Worm (Caenorhabditis elegans) whole organism, L3 larva: ENCODE results near the gene ugt-40.
A peak's percentile ranks its signal among the peaks of the same experiment; 100 is the strongest.

Experiments used
- R02D3.7 ChIP-seq: fragments of 150-350 bp; optimal IDR thresholded peaks from 2 replicates; lab custom pipeline; 2014; ENCODE audit warnings: missing biosample characterization, missing genetic modification characterization
- aly-2 ChIP-seq: fragments of 150-350 bp; optimal IDR thresholded peaks from 2 replicates; lab custom pipeline; 2014; ENCODE audit warnings: missing biosample characterization, missing genetic modification characterization
- ceh-16 ChIP-seq: sonication (generic microtip); optimal IDR thresholded peaks from 2 replicates; lab custom pipeline; 2017; ENCODE audit warnings: missing biosample characterization, missing genetic modification characterization
- ceh-9 ChIP-seq: sonication (generic microtip); optimal IDR thresholded peaks from 2 replicates; lab custom pipeline; 2018; ENCODE audit warnings: missing biosample characterization, missing genetic modification characterization
- egl-27 ChIP-seq: sonication (generic microtip); optimal IDR thresholded peaks from 4 replicates; lab custom pipeline; 2017; ENCODE audit warnings: missing biosample characterization, missing genetic modification reagents, missing genetic modification characterization
- elt-2 ChIP-seq: sonication (generic microtip); optimal IDR thresholded peaks from 2 replicates; lab custom pipeline; 2016; ENCODE audit warnings: missing genetic modification reagents, mild to moderate bottlenecking, missing genetic modification characterization, missing compliant biosample characterization
- elt-3 ChIP-seq, 3 experiments: fragments of 150-350 bp in 1 of 3; sonication (generic microtip) in 2 of 3; optimal IDR thresholded peaks; 2 replicates in 2 of 3; 4 replicates in 1 of 3; lab custom pipeline; 2014 to 2017; ENCODE audit warnings: missing biosample characterization in 3 of 3, missing genetic modification characterization in 3 of 3
- eor-1 ChIP-seq, 2 experiments: fragments of 150-350 bp; optimal IDR thresholded peaks; 2 replicates each; lab custom pipeline; 2014 to 2018; ENCODE audit warnings: missing biosample characterization in 2 of 2, missing genetic modification characterization in 2 of 2
- fkh-10 ChIP-seq: sonication (generic microtip); optimal IDR thresholded peaks from 2 replicates; lab custom pipeline; 2017; ENCODE audit warnings: missing biosample characterization, missing genetic modification reagents, missing genetic modification characterization
- fkh-2 ChIP-seq: fragments of 150-350 bp; optimal IDR thresholded peaks from 2 replicates; lab custom pipeline; 2014; ENCODE audit warnings: missing biosample characterization, missing genetic modification reagents, missing genetic modification characterization
- fos-1 ChIP-seq: fragments of 150-350 bp; optimal IDR thresholded peaks from 2 replicates; lab custom pipeline; 2014; ENCODE audit warnings: missing biosample characterization, missing genetic modification characterization
- lin-39 ChIP-seq: fragments of 150-350 bp; optimal IDR thresholded peaks from 2 replicates; lab custom pipeline; 2018; ENCODE audit warnings: missing biosample characterization, missing genetic modification reagents, missing genetic modification characterization
- mml-1 ChIP-seq: fragments of 150-350 bp; sonication (generic microtip); optimal IDR thresholded peaks from 3 replicates; lab custom pipeline; 2014; ENCODE audit warnings: missing biosample characterization, missing genetic modification characterization
- nhr-23 ChIP-seq: fragments of 150-350 bp; optimal IDR thresholded peaks from 2 replicates; lab custom pipeline; 2014; ENCODE audit warnings: missing biosample characterization, missing genetic modification reagents, missing genetic modification characterization
- nhr-237 ChIP-seq: fragments of 150-350 bp; optimal IDR thresholded peaks from 2 replicates; lab custom pipeline; 2014; ENCODE audit warnings: missing biosample characterization, missing genetic modification characterization
- nhr-25 ChIP-seq: sonication (generic microtip); optimal IDR thresholded peaks from 2 replicates; lab custom pipeline; 2017; ENCODE audit warnings: missing biosample characterization, missing genetic modification characterization
- nhr-28 ChIP-seq: fragments of 150-350 bp; optimal IDR thresholded peaks from 2 replicates; lab custom pipeline; 2014; ENCODE audit warnings: missing biosample characterization, missing genetic modification characterization
- nhr-67 ChIP-seq: fragments of 150-350 bp; optimal IDR thresholded peaks from 2 replicates; lab custom pipeline; 2014; ENCODE audit warnings: missing biosample characterization, missing genetic modification characterization
- nhr-76 ChIP-seq: fragments of 150-350 bp; sonication (generic microtip); optimal IDR thresholded peaks from 5 replicates; lab custom pipeline; 2014; ENCODE audit warnings: missing biosample characterization, missing genetic modification characterization
- nhr-77 ChIP-seq: fragments of 150-350 bp; optimal IDR thresholded peaks from 2 replicates; lab custom pipeline; 2014; ENCODE audit warnings: missing biosample characterization, missing genetic modification characterization
- pha-4 ChIP-seq: fragments of 150-350 bp; optimal IDR thresholded peaks from 2 replicates; lab custom pipeline; 2014; ENCODE audit warnings: missing biosample characterization, missing genetic modification reagents, missing genetic modification characterization
- pqm-1 ChIP-seq: fragments of 150-350 bp; optimal IDR thresholded peaks from 2 replicates; lab custom pipeline; 2017; ENCODE audit warnings: missing biosample characterization, missing genetic modification characterization, inconsistent platforms
- sea-2 ChIP-seq: fragments of 150-350 bp; sonication (generic microtip); optimal IDR thresholded peaks from 4 replicates; lab custom pipeline; 2014; ENCODE audit warnings: missing biosample characterization, missing genetic modification reagents, missing genetic modification characterization
- skn-1 ChIP-seq: fragments of 150-350 bp; optimal IDR thresholded peaks from 2 replicates; lab custom pipeline; 2014; ENCODE audit warnings: missing biosample characterization, missing genetic modification characterization
- unc-39 ChIP-seq: sonication (generic microtip); optimal IDR thresholded peaks from 4 replicates; lab custom pipeline; 2017; ENCODE audit warnings: missing biosample characterization, missing genetic modification characterization
- unc-62 ChIP-seq: fragments of 150-350 bp; sonication (generic microtip); optimal IDR thresholded peaks from 4 replicates; lab custom pipeline; 2014; ENCODE audit warnings: missing biosample characterization, missing genetic modification reagents, missing genetic modification characterization

The ugt-40 gene

DNA sequence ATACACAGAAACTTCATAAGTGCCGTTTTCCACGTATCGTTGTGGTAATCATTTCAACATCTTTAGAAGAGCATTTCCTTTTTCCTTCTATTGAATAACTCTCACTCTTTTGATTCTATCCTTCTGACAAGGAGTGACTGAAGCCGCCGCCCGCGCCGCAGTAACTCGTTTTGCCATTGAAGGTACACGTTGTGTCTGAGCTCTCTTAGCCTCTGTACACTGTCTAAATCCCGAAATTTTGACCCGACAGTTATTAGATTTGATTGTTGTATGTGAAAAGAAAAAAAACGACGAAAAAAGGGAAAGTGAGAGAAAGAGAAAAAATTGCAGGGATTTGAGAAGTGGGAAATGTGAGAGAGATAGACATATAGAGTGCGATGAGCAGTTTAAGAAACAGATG lies 30.5 kb downstream of the ugt-40 start:
- TF ChIP-seq fkh-10 (GFP tag; lab: Kevin White, UChicago) (peak; percentile 76), unc-62 (GFP tag; lab: Kevin White, UChicago) (no peak)

DNA sequence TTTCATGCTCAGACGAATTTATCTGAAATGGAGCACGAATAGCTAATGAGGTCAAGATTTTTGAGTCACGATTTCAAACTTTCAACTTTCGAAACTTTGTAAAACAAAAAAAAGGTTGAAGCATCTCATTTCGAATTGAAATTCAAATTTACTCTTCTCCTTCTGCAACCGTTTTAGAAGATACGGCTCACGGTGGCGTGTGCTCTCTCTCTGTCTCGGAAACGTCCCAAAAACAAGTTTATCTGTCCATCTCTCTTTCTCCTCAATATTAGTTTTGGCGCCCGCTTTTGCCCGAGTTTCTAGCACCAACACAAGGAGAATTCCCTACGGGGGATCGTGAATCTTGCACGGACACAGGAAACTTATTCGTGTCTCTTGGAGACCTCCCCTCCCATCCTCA lies 31.4 kb downstream of the ugt-40 start:
- TF ChIP-seq nhr-28 (tag; lab: Kevin White, UChicago), result no peak
- no peak for TF ChIP-seq lin-39 (tag; lab: Kevin White, UChicago)
- no peak for TF ChIP-seq ceh-9 (tag; lab: Kevin White, UChicago)
- TF ChIP-seq fkh-10 (GFP tag; lab: Kevin White, UChicago), result peak; percentile 21

DNA sequence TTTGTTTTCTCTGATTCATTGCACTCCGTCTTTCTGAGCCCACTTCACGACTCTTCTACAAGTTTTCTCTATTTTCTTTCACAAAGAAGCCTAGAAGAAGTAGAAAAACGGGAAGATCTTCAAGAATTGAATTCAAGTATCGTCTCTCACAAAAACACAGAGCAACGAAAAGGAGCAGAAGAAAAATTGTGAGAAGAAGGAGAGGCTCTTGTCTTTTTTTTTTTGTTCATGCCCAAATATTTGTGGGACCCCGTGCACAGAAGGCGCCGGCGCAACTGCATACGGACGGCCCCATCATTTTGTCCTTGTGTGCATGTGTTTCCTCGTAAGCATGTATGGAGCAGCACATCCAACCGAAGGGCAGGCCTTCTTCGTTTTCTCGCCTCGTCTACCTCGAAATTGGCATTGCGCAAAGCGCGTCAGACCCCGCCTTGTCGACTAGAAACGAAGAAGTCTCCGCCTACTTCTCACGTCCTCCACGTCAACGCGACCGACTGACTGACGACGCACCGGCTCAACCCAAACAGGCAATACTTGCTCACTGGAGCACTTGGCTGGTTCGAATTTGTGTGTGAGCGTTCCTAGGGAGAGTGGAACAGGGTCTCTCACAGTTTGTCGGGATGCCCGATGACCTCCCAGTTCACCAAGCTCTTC lies 35.1 kb downstream of the ugt-40 start:
- peak; percentile 54 for TF ChIP-seq fkh-10 (GFP tag; lab: Kevin White, UChicago)
- no peak for TF ChIP-seq mml-1 (tag; lab: Kevin White, UChicago)
- no peak for TF ChIP-seq elt-2
- TF ChIP-seq nhr-76 (tag; lab: Kevin White, UChicago), result no peak
- no peak for TF ChIP-seq nhr-25 (tag; lab: Kevin White, UChicago)
- no peak for TF ChIP-seq fkh-2 (tag; lab: Kevin White, UChicago)
- no peak for TF ChIP-seq R02D3.7 (tag; lab: Kevin White, UChicago)
- TF ChIP-seq pqm-1 (tag; lab: Kevin White, UChicago), result no peak
- no peak for TF ChIP-seq lin-39 (tag; lab: Kevin White, UChicago)
- TF ChIP-seq, all 47 proteins: peak for 1

DNA sequence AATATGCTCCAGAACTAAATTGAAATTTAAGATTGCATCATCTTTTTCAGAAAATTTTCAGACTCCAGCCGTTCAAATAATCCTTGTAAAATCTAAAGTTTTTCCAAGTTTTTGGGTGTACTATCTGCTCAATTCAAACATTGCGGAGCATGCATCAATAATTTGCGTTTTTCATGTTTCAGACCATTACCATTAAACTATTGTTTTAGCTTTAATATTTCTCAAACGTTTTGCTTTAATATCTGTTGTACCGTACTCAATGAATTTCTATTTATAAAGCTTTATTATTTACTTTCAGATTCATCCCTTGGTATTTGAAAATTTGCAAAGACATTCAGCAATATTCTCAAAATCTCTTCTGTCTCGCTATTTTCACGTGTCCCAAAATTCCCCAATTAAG lies 38.5 kb downstream of the ugt-40 start, which contains the start of gene odr-2:
Gene odr-2 (plus strand): TSS at position 301 of the 400 bp plus-strand sequence.
- TF ChIP-seq fkh-2 (tag; lab: Kevin White, UChicago) (no peak), pqm-1 (tag; lab: Kevin White, UChicago) (no peak)
- TF ChIP-seq, all 47 proteins: peak for 0

DNA sequence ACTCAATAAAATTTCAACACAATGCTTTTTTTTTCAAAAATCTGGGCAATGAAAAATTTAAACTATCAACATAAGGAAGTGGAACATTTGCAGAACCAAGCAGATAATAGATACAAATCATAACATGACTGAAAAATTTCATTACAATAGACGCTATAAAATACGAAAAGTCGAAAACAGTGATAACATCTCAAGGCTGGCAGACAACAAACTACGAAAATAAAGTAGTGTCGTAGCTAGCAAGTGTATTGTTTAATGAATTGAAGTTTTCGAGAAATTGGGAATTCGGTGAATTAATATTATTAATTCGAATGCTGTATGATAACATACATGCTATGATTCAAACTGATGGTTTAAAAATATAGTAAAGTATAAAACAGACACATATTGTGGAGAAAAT lies 45.0 kb downstream of the ugt-40 start:
- TF ChIP-seq skn-1 (tag; lab: Kevin White, UChicago) (no peak), eor-1 (tag; optimal IDR thresholded peaks at IDR 0.05; lab: Kevin White, UChicago) (no peak), unc-39 (tag; lab: Kevin White, UChicago) (no peak), nhr-28 (tag; lab: Kevin White, UChicago) (no peak), pqm-1 (tag; lab: Kevin White, UChicago) (no peak), egl-27 (no peak), fos-1 (tag; lab: Kevin White, UChicago) (no peak), fkh-2 (tag; lab: Kevin White, UChicago) (no peak), aly-2 (no peak), mml-1 (tag; lab: Kevin White, UChicago) (no peak)
- TF ChIP-seq, all 47 proteins: peak for 0

DNA sequence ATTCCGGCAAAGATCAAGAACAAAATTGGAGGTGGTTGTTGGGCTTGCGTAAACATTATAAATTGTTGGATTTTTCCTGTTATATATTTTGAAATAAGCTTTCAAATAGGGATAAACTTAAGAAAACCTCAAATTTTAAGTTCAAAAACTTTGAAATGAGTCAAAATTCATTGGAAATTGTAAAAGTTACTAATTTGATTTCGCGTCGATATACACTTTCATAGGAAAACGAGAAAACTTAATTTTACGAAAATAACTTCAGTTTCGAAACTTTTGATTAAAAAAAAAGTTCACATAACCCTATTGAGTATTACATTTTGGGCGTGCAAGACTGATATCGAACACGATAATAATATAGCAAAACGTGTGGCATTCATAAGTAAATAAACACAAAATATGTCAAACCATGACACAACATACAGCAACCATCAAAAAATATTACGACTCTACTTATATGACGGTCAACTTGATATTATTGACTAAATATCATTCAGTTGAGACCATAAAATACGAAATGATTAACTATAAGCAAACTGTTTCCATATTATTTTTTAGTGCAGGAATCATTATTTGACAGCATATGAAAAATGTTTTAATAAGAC lies 45.5 kb downstream of the ugt-40 start:
- TF ChIP-seq elt-3 (tag; optimal IDR thresholded peaks at IDR 0.05; lab: Kevin White, UChicago), result no peak
- TF ChIP-seq nhr-23 (tag; lab: Kevin White, UChicago), result no peak
- TF ChIP-seq nhr-67 (tag; lab: Kevin White, UChicago), result no peak
- TF ChIP-seq nhr-237 (tag; lab: Kevin White, UChicago), result no peak
- TF ChIP-seq nhr-77 (tag; lab: Kevin White, UChicago), result no peak
- no peak for TF ChIP-seq skn-1 (tag; lab: Kevin White, UChicago)
- TF ChIP-seq ceh-16, result no peak
- peak; percentile 21 for TF ChIP-seq pqm-1 (tag; lab: Kevin White, UChicago)
- TF ChIP-seq sea-2 (GFP tag; lab: Kevin White, UChicago), result no peak
- no peak for TF ChIP-seq pha-4 (tag; lab: Kevin White, UChicago)
- no peak for TF ChIP-seq ceh-9 (tag; lab: Kevin White, UChicago)
- TF ChIP-seq elt-2, result peak; percentile 27
